Worm (Caenorhabditis elegans): ENCODE measurements around the gene K07B1.4.
A peak's percentile ranks its signal among the peaks of the same experiment; 100 is the strongest.

The K07B1.4 gene

ce11 chrV:9328670-9329069 is at the start of gene K07B1.4:
Gene K07B1.4, plus strand, starts transcription at chrV:9328970.
- TF ChIP-seq ref-1 (GFP tag; conservative IDR thresholded peaks at IDR 0.05) (no peak), tab-1 (GFP tag; IDR thresholded peaks at IDR 0.05) (no peak), T22C8.4 (GFP tag; IDR thresholded peaks at IDR 0.05) (no peak), cog-1 (tag; optimal IDR thresholded peaks at IDR 0.05) (no peak), med-1 (GFP tag; optimal IDR thresholded peaks at IDR 0.05; ENCODE audit: insufficient read depth) (no peak), ztf-23 (GFP tag; IDR thresholded peaks at IDR 0.05) (no peak), ztf-29 (GFP tag; IDR thresholded peaks at IDR 0.05) (no peak), klf-2 (GFP tag; conservative IDR thresholded peaks at IDR 0.05) (no peak), flt-1 (GFP tag; IDR thresholded peaks at IDR 0.05) (no peak)

- TF ChIP-seq tab-1 (GFP tag; IDR thresholded peaks at IDR 0.05) (no peak), ztf-29 (GFP tag; IDR thresholded peaks at IDR 0.05) (no peak), klf-2 (GFP tag; conservative IDR thresholded peaks at IDR 0.05) (no peak), med-1 (GFP tag; optimal IDR thresholded peaks at IDR 0.05; ENCODE audit: insufficient read depth) (no peak), cog-1 (tag; optimal IDR thresholded peaks at IDR 0.05) (no peak), flt-1 (GFP tag; IDR thresholded peaks at IDR 0.05) (no peak), ref-1 (GFP tag; conservative IDR thresholded peaks at IDR 0.05) (no peak), ztf-23 (GFP tag; IDR thresholded peaks at IDR 0.05) (no peak), T22C8.4 (GFP tag; IDR thresholded peaks at IDR 0.05) (no peak)
Measured at ce11 chrV:9282110-9282509, 46.7 kb upstream of the K07B1.4 start, which contains the start of gene hlh-10. Gene hlh-10, minus strand, starts transcription at chrV:9282210.

- TF ChIP-seq klf-2 (GFP tag; conservative IDR thresholded peaks at IDR 0.05) (no peak), ztf-23 (GFP tag; IDR thresholded peaks at IDR 0.05) (no peak), tab-1 (GFP tag; IDR thresholded peaks at IDR 0.05) (no peak), cog-1 (tag; optimal IDR thresholded peaks at IDR 0.05) (no peak), med-1 (GFP tag; optimal IDR thresholded peaks at IDR 0.05; ENCODE audit: insufficient read depth) (no peak), ztf-29 (GFP tag; IDR thresholded peaks at IDR 0.05) (no peak), ref-1 (GFP tag; conservative IDR thresholded peaks at IDR 0.05) (no peak), T22C8.4 (GFP tag; IDR thresholded peaks at IDR 0.05) (no peak)
Measured at ce11 chrV:9283452-9283851, 45.3 kb upstream of the K07B1.4 start.

- TF ChIP-seq flt-1 (GFP tag; IDR thresholded peaks at IDR 0.05): no peak
- TF ChIP-seq T22C8.4 (GFP tag; IDR thresholded peaks at IDR 0.05): no peak
- TF ChIP-seq ztf-23 (GFP tag; IDR thresholded peaks at IDR 0.05): no peak
- TF ChIP-seq klf-2 (GFP tag; conservative IDR thresholded peaks at IDR 0.05): no peak
- no peak for TF ChIP-seq tab-1 (GFP tag; IDR thresholded peaks at IDR 0.05)
- TF ChIP-seq ref-1 (GFP tag; conservative IDR thresholded peaks at IDR 0.05): no peak
- no peak for TF ChIP-seq med-1 (GFP tag; optimal IDR thresholded peaks at IDR 0.05; ENCODE audit: insufficient read depth)
- no peak for TF ChIP-seq cog-1 (tag; optimal IDR thresholded peaks at IDR 0.05)
- TF ChIP-seq ztf-29 (GFP tag; IDR thresholded peaks at IDR 0.05): no peak
Measured at ce11 chrV:9287460-9287859, 41.3 kb upstream of the K07B1.4 start, which contains the start of gene lron-2. Gene lron-2, minus strand, starts transcription at chrV:9287560.

- TF ChIP-seq tab-1 (GFP tag; IDR thresholded peaks at IDR 0.05): no peak
Measured at ce11 chrV:9291919-9292318, 36.9 kb upstream of the K07B1.4 start, which contains the start of gene ZK682.7. Gene ZK682.7, minus strand, starts transcription at chrV:9292165.

ce11 chrV:9293359-9293758 is 35.4 kb upstream of the K07B1.4 start:
- TF ChIP-seq ztf-23 (GFP tag; IDR thresholded peaks at IDR 0.05) (no peak), klf-2 (GFP tag; conservative IDR thresholded peaks at IDR 0.05) (no peak; the same call in 1 of the 2 replicates), ztf-29 (GFP tag; IDR thresholded peaks at IDR 0.05) (no peak), T22C8.4 (GFP tag; IDR thresholded peaks at IDR 0.05) (no peak), flt-1 (GFP tag; IDR thresholded peaks at IDR 0.05) (peak; percentile 58; the same call in 1 of the 2 replicates), tab-1 (GFP tag; IDR thresholded peaks at IDR 0.05) (peak; percentile 68), cog-1 (tag; optimal IDR thresholded peaks at IDR 0.05) (no peak), ref-1 (GFP tag; conservative IDR thresholded peaks at IDR 0.05) (no peak), med-1 (GFP tag; optimal IDR thresholded peaks at IDR 0.05; ENCODE audit: insufficient read depth) (no peak)

ce11 chrV:9295581-9295980 is 33.2 kb upstream of the K07B1.4 start:
- TF ChIP-seq tab-1 (GFP tag; IDR thresholded peaks at IDR 0.05) (no peak), ztf-23 (GFP tag; IDR thresholded peaks at IDR 0.05) (no peak), flt-1 (GFP tag; IDR thresholded peaks at IDR 0.05) (no peak), klf-2 (GFP tag; conservative IDR thresholded peaks at IDR 0.05) (no peak), T22C8.4 (GFP tag; IDR thresholded peaks at IDR 0.05) (no peak), med-1 (GFP tag; optimal IDR thresholded peaks at IDR 0.05; ENCODE audit: insufficient read depth) (no peak), cog-1 (tag; optimal IDR thresholded peaks at IDR 0.05) (no peak), ztf-29 (GFP tag; IDR thresholded peaks at IDR 0.05) (no peak), ref-1 (GFP tag; conservative IDR thresholded peaks at IDR 0.05) (no peak)

ce11 chrV:9297332-9297731 is 31.4 kb upstream of the K07B1.4 start, which contains the start of gene F44A2.5:
Gene F44A2.5, plus strand, starts transcription at chrV:9297632.
- TF ChIP-seq T22C8.4 (GFP tag; IDR thresholded peaks at IDR 0.05) (no peak), tab-1 (GFP tag; IDR thresholded peaks at IDR 0.05) (no peak), ref-1 (GFP tag; conservative IDR thresholded peaks at IDR 0.05) (no peak), flt-1 (GFP tag; IDR thresholded peaks at IDR 0.05) (no peak), ztf-23 (GFP tag; IDR thresholded peaks at IDR 0.05) (no peak), klf-2 (GFP tag; conservative IDR thresholded peaks at IDR 0.05) (no peak)

- TF ChIP-seq ref-1 (GFP tag; conservative IDR thresholded peaks at IDR 0.05) (no peak), T22C8.4 (GFP tag; IDR thresholded peaks at IDR 0.05) (no peak), klf-2 (GFP tag; conservative IDR thresholded peaks at IDR 0.05) (no peak), med-1 (GFP tag; optimal IDR thresholded peaks at IDR 0.05; ENCODE audit: insufficient read depth) (no peak), ztf-29 (GFP tag; IDR thresholded peaks at IDR 0.05) (no peak), tab-1 (GFP tag; IDR thresholded peaks at IDR 0.05) (no peak), ztf-23 (GFP tag; IDR thresholded peaks at IDR 0.05) (no peak), flt-1 (GFP tag; IDR thresholded peaks at IDR 0.05) (no peak), cog-1 (tag; optimal IDR thresholded peaks at IDR 0.05) (no peak)
Measured at ce11 chrV:9303026-9303425, 25.7 kb upstream of the K07B1.4 start, which contains the start of gene nhr-39. Gene nhr-39, plus strand, starts transcription at chrV:9303326.

ce11 chrV:9305116-9305515 is 23.7 kb upstream of the K07B1.4 start, which contains the start of gene F44A2.3:
Gene F44A2.3, plus strand, starts transcription at chrV:9305416.
- TF ChIP-seq ref-1 (GFP tag; conservative IDR thresholded peaks at IDR 0.05): no peak
- TF ChIP-seq T22C8.4 (GFP tag; IDR thresholded peaks at IDR 0.05): no peak
- TF ChIP-seq ztf-29 (GFP tag; IDR thresholded peaks at IDR 0.05): no peak
- TF ChIP-seq ztf-23 (GFP tag; IDR thresholded peaks at IDR 0.05): no peak
- TF ChIP-seq cog-1 (tag; optimal IDR thresholded peaks at IDR 0.05): no peak
- TF ChIP-seq flt-1 (GFP tag; IDR thresholded peaks at IDR 0.05): no peak
- TF ChIP-seq tab-1 (GFP tag; IDR thresholded peaks at IDR 0.05): no peak
- TF ChIP-seq med-1 (GFP tag; optimal IDR thresholded peaks at IDR 0.05; ENCODE audit: insufficient read depth): no peak
- TF ChIP-seq klf-2 (GFP tag; conservative IDR thresholded peaks at IDR 0.05): no peak

Data from whole organism, midembryonic.